Fruit fly (Drosophila melanogaster) Kc167 (cell line): ENCODE data around the gene CG5274.

Experiments used
- Myc ChIP-seq: fragments of >200 bp; optimal IDR thresholded peaks from 2 replicates; lab custom pipeline; 2017; ENCODE audit warnings: missing external identifiers
- Sin3A ChIP-seq: fragments of >200 bp; optimal IDR thresholded peaks from 2 replicates; lab custom pipeline; 2018; ENCODE audit warnings: missing external identifiers
- h ChIP-seq: fragments of >200 bp; optimal IDR thresholded peaks from 3 replicates; lab custom pipeline; 2018; ENCODE audit warnings: missing external identifiers
- insv ChIP-seq: fragments of >200 bp; optimal IDR thresholded peaks from 3 replicates; lab custom pipeline; 2018; ENCODE audit warnings: missing external identifiers
- psq ChIP-seq: fragments of >200 bp; optimal IDR thresholded peaks from 2 replicates; lab custom pipeline; 2017; ENCODE audit warnings: missing external identifiers
- ttk ChIP-seq: sonication (Bioruptor generic); optimal IDR thresholded peaks from 2 replicates; lab custom pipeline; 2017; ENCODE audit warnings: missing external identifiers

Gene CG5274

dm6 chr3L:20427449-20427848, at the start of gene CG5274:
CG5274 (minus strand) TSS chr3L:20427666.
- no peak for TF ChIP-seq Sin3A (lab: Kevin White, UChicago)
- no peak for TF ChIP-seq h (lab: Kevin White, UChicago)
- no peak for TF ChIP-seq Myc (lab: Kevin White, UChicago)
- no peak for TF ChIP-seq ttk
- no peak for TF ChIP-seq insv
- no peak for TF ChIP-seq psq (lab: Kevin White, UChicago)

DNA sequence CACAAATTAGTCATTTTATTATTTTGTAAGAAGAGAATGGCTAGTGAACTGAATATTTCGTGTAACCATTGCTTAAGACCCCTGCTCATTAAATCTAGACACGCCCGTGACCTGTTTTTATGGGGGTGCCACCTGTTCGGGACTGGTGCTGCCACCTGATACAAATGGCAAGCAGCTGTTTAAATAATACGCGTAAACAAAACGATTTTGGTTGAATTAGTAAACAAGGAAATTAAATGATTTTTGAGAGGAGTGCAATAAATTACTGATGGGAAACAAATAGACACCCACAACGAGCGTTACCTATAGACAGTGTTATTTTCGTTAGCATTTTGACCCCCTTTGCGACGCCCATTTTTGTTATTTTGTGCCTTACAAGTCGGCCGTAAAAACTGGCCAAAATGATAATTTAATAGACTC, 47.3 kb upstream of the CG5274 start:
- TF ChIP-seq insv (no peak), ttk (no peak), psq (lab: Kevin White, UChicago) (no peak), Myc (lab: Kevin White, UChicago) (no peak), Sin3A (lab: Kevin White, UChicago) (no peak), h (lab: Kevin White, UChicago) (no peak)

DNA sequence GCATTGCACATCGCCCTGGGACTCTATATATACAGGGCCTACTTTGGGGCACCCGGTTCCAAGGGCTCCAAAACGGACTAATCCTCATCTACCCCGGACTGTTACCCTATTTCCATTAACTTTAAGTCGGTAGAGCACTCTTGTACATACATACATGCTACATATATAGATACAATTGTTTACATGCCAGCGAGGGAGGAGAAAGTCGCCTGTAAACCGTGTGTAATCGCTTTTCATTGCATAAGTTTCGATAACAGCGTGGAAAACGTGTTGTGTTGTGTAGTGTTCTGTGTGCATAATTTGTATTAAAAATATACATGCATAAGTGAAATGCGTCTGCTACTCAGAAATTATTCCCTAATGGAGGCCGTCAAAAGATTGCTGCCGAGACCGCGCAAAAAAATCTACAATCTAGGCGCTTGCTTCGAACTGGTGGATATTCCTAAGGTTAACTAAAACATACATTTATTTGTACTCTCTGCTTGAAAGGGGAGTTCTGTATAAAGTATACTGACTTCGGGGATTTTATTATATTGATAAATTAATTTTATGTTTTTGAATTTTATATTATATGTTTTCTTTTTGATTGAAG, 46.8 kb upstream of the CG5274 start, which contains the start of gene isoQC:
TSS of gene isoQC (plus strand) at position 270 of the 592 bp plus-strand sequence.
- no peak for TF ChIP-seq Myc (lab: Kevin White, UChicago)
- TF ChIP-seq h (lab: Kevin White, UChicago) = no peak
- no peak for TF ChIP-seq insv
- no peak for TF ChIP-seq Sin3A (lab: Kevin White, UChicago)
- no peak for TF ChIP-seq ttk
- no peak for TF ChIP-seq psq (lab: Kevin White, UChicago)

dm6 chr3L:20473021-20473799, 45.7 kb upstream of the CG5274 start, which contains the start of the genes CG32428 and CG5969:
CG32428 (minus strand) TSS chr3L:20473723.
CG5969 (plus strand) TSS chr3L:20473783.
- TF ChIP-seq ttk = no peak
- no peak for TF ChIP-seq h (lab: Kevin White, UChicago)
- no peak for TF ChIP-seq psq (lab: Kevin White, UChicago)
- TF ChIP-seq insv = no peak
- no peak for TF ChIP-seq Sin3A (lab: Kevin White, UChicago)
- TF ChIP-seq Myc (lab: Kevin White, UChicago) = no peak

DNA sequence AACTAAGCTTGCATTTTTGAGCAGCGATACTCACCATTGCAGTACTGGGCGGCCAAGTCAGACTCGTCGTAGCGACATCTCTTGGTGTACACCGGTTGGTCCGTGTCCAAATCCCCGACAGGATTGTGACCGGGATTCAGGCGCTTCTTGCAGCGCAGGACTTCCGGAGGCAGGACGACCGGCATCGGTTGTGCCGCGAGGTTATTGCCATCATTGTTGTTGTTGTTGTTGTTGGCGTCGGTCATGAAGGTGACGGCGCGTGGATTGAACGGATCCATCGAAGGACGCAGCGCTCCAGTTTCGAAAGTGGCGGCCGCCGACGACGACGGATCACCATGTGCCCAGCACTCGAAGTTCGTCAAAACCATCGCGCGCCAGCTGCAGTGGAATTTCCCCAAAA, 45.1 kb upstream of the CG5274 start:
- no peak for TF ChIP-seq h (lab: Kevin White, UChicago)
- no peak for TF ChIP-seq Sin3A (lab: Kevin White, UChicago)
- no peak for TF ChIP-seq ttk
- TF ChIP-seq insv = no peak
- TF ChIP-seq psq (lab: Kevin White, UChicago) = no peak

DNA sequence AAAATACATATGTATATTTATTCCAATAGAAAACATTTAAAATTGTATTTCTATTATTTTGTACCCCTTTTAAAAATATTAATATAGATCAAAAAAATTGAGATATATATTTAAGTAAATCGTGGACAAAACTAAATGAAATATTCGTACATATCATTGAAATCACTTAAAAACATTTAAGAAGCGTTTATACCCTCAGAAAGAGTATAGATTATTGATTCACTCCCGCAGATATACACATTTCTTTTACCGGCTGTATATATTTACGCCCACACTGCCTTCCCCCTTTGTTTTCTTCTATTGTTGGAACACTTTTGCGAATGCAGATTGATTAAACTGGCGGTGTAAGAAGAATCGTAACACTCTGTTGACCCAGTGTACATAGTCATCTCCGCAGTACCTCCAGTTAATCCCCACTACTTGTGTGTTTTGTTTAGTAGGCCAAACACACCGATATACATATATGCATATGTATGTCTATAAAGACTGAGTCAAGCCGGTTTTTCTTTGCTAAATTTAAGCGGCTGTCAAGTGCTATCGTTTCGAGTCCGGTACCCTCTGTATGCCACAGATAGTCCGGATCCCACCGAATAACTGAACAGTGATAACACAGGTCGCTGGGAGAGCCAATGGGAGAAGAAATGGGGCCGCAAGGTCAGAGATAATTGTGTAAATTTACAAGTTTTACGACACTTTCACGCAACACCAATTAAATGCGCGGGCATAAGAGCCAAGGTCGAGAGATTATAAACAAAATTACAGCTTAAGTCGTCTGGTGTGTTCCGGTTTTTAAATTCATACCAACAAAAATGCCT, 44.2 kb upstream of the CG5274 start:
- no peak for TF ChIP-seq insv
- TF ChIP-seq Sin3A (lab: Kevin White, UChicago) = no peak
- no peak for TF ChIP-seq ttk
- TF ChIP-seq Myc (lab: Kevin White, UChicago) = no peak
- no peak for TF ChIP-seq h (lab: Kevin White, UChicago)
- no peak for TF ChIP-seq psq (lab: Kevin White, UChicago)

DNA sequence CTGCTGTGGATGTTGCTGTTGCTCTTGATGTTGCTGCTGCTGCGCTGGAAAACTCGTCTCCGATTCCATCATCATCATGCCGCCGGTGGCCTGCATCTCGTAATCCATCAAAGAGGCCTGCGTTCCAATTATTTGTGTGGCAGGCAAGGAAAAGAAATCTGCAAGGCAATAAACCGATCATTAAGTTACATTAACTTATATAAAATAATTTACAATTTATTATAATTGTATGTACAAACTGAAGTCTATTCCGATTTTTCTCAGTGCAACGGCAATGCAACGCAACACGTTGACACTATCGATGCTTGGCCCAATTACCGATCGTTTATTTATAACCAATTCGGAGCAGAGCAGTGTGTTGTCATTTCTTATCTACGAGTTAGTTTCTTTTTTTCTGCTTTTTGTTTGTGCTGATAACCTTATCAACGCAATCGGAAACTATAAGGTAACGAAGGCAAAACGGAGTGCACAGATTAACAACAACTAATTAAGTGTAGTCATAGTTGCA, 43.6 kb upstream of the CG5274 start:
- no peak for TF ChIP-seq ttk
- no peak for TF ChIP-seq h (lab: Kevin White, UChicago)
- no peak for TF ChIP-seq Sin3A (lab: Kevin White, UChicago)
- no peak for TF ChIP-seq insv
- TF ChIP-seq psq (lab: Kevin White, UChicago) = no peak

dm6 chr3L:20467433-20467832, 40.0 kb upstream of the CG5274 start:
- TF ChIP-seq Sin3A (lab: Kevin White, UChicago) (no peak), Myc (lab: Kevin White, UChicago) (no peak), insv (no peak), ttk (no peak), h (lab: Kevin White, UChicago) (no peak), psq (lab: Kevin White, UChicago) (no peak)

dm6 chr3L:20466599-20466998, 39.1 kb upstream of the CG5274 start, which contains the start of gene Tdh:
Tdh (plus strand) TSS chr3L:20466944.
- no peak for TF ChIP-seq h (lab: Kevin White, UChicago)
- TF ChIP-seq Myc (lab: Kevin White, UChicago) = no peak
- no peak for TF ChIP-seq Sin3A (lab: Kevin White, UChicago)
- TF ChIP-seq ttk = no peak
- no peak for TF ChIP-seq insv
- no peak for TF ChIP-seq psq (lab: Kevin White, UChicago)

- TF ChIP-seq Myc (lab: Kevin White, UChicago) = no peak
- TF ChIP-seq h (lab: Kevin White, UChicago) = no peak
Observed at dm6 chr3L:20465941-20466340, 38.5 kb upstream of the CG5274 start, which contains the start of gene CG42764. CG42764 (minus strand) TSS chr3L:20466041.

DNA sequence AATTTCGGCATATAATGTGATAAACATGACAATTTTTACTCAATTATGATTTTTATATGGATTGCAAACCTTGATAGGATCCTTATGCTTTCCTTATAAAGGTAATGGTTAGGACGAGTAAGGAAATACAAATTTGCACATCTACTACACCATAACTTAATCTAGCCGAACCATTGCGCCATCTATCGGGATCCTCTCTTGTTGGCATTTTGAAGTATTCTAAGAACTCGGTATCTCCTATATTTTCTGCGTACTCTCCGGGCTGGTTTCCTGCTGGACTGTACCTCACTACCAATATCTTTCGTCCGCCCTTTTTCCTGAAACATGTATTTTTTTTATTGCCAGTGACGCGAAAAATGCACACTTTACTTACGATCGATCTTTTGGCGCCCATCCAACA, 37.2 kb upstream of the CG5274 start, which contains the start of gene atk:
TSS of gene atk (minus strand) at position 186 of the 400 bp plus-strand sequence.
- no peak for TF ChIP-seq Sin3A (lab: Kevin White, UChicago)
